Fruit fly (Drosophila melanogaster): ENCODE data around the gene CG14200.

- no peak for TF ChIP-seq usp (GFP tag; optimal IDR thresholded peaks at IDR 0.05)
- no peak for TF ChIP-seq pan (optimal IDR thresholded peaks at IDR 0.05)
- no peak for TF ChIP-seq EcR (GFP tag; optimal IDR thresholded peaks at IDR 0.05)
- TF ChIP-seq Dll (optimal IDR thresholded peaks at IDR 0.05): no peak
Measured at dm6 chrX:19479134-19479533, 16.2 kb upstream of the CG14200 start, which contains the start of gene CG32533.

Measured in whole organism.